Fruit fly (Drosophila melanogaster) whole organism, prepupa: ENCODE data around the gene CG5391.

Experiments used
- CG11762 ChIP-seq: fragments of 200-800 bp; sonication (Bioruptor generic); optimal IDR thresholded peaks from 3 replicates; lab custom pipeline; 2016; ENCODE audit warnings: missing biosample characterization, missing genetic modification characterization; ENCODE audit not compliant: insufficient read depth
- CG31627 ChIP-seq: fragments of 200-800 bp; sonication (Bioruptor generic); optimal IDR thresholded peaks from 3 replicates; lab custom pipeline; 2016; ENCODE audit warnings: missing biosample characterization, missing genetic modification characterization
- Eip93F ChIP-seq: fragments of 200-800 bp; sonication (Bioruptor generic); optimal IDR thresholded peaks from 2 replicates; lab custom pipeline; 2016; ENCODE audit warnings: missing biosample characterization, mild to moderate bottlenecking, missing genetic modification characterization
- esn ChIP-seq: fragments of 200-800 bp; sonication (Bioruptor generic); optimal IDR thresholded peaks from 2 replicates; lab custom pipeline; 2016; ENCODE audit warnings: missing biosample characterization, mild to moderate bottlenecking, missing genetic modification characterization, moderate library complexity
- fkh ChIP-seq: fragments of 200-800 bp; sonication (Bioruptor generic); optimal IDR thresholded peaks from 3 replicates; lab custom pipeline; 2017; ENCODE audit warnings: missing biosample characterization, mild to moderate bottlenecking, missing genetic modification characterization, moderate library complexity
- pdm3 ChIP-seq: fragments of 200-800 bp; sonication (Bioruptor generic); optimal IDR thresholded peaks from 3 replicates; lab custom pipeline; 2016; ENCODE audit warnings: missing biosample characterization, missing genetic modification characterization

- TF ChIP-seq CG11762 = no peak
- no peak for TF ChIP-seq esn
- TF ChIP-seq fkh (GFP tag; lab: Kevin White, UChicago) = no peak
- no peak for TF ChIP-seq pdm3 (GFP tag; lab: Kevin White, UChicago)
- TF ChIP-seq Eip93F (GFP tag; lab: Kevin White, UChicago) = no peak
- TF ChIP-seq CG31627 (GFP tag; lab: Kevin White, UChicago) = no peak
Measured at dm6 chr3R:22342151-22342550, 8.2 kb upstream of the CG5391 start, which contains the start of gene CG5386.
